Fruit fly (Drosophila melanogaster) whole organism, embryonic: Measurements from ENCODE around the gene CG18577.

Experiments
- B-H1 ChIP-seq: fragments of 200-800 bp; sonication (Bioruptor generic); IDR thresholded peaks from 3 replicates; pipeline ENCODE4 v1.3.6; 2022; ENCODE audit warnings: missing biosample characterization, missing genetic modification characterization
- BEAF-32 ChIP-seq: fragments of 200-800 bp; sonication (Bioruptor generic); optimal IDR thresholded peaks from 3 replicates; lab custom pipeline; 2017; ENCODE audit warnings: missing biosample characterization, missing genetic modification characterization, mild to moderate bottlenecking, moderate library complexity, missing genetic modification reagents
- Bdp1 ChIP-seq: fragments of 200-800 bp; sonication (Bioruptor generic); optimal IDR thresholded peaks from 3 replicates; lab custom pipeline; 2016; ENCODE audit warnings: missing biosample characterization, missing genetic modification characterization
- CG10543 ChIP-seq: fragments of 200-800 bp; sonication (Bioruptor generic); optimal IDR thresholded peaks from 3 replicates; lab custom pipeline; 2017; ENCODE audit warnings: missing biosample characterization, mild to moderate bottlenecking, missing genetic modification characterization, moderate library complexity
- CG11560 ChIP-seq: fragments of 200-800 bp; sonication (Bioruptor generic); IDR thresholded peaks from 3 replicates; pipeline ENCODE4 v1.3.6; 2022; ENCODE audit warnings: missing biosample characterization, missing genetic modification characterization
- CG12071 ChIP-seq: fragments of 200-800 bp; sonication (Bioruptor generic); optimal IDR thresholded peaks from 3 replicates; lab custom pipeline; 2018; ENCODE audit warnings: missing biosample characterization, mild to moderate bottlenecking, missing genetic modification characterization
- CG13894 ChIP-seq: fragments of 200-800 bp; sonication (Bioruptor generic); optimal IDR thresholded peaks from 3 replicates; lab custom pipeline; 2018; ENCODE audit warnings: missing biosample characterization, mild to moderate bottlenecking, missing genetic modification characterization, moderate library complexity
- CG14710 ChIP-seq: fragments of 200-800 bp; sonication (Bioruptor generic); optimal IDR thresholded peaks from 3 replicates; lab custom pipeline; 2019; ENCODE audit warnings: missing biosample characterization, mild to moderate bottlenecking, missing genetic modification characterization, moderate library complexity
- CG15011 ChIP-seq: fragments of 200-800 bp; sonication (Bioruptor generic); optimal IDR thresholded peaks from 3 replicates; lab custom pipeline; 2018; ENCODE audit warnings: missing biosample characterization, mild to moderate bottlenecking, missing genetic modification characterization
- CG1529 ChIP-seq: fragments of 200-800 bp; sonication (Bioruptor generic); optimal IDR thresholded peaks from 3 replicates; lab custom pipeline; 2018; ENCODE audit warnings: missing biosample characterization, missing genetic modification characterization
- CG17385 ChIP-seq: fragments of 200-800 bp; sonication (Bioruptor generic); optimal IDR thresholded peaks from 3 replicates; lab custom pipeline; 2018; ENCODE audit warnings: missing biosample characterization, mild to moderate bottlenecking, missing genetic modification characterization
- CG18599 ChIP-seq: fragments of 200-800 bp; sonication (Bioruptor generic); optimal IDR thresholded peaks from 3 replicates; lab custom pipeline; 2017; ENCODE audit warnings: missing biosample characterization, missing genetic modification characterization, mild to moderate bottlenecking, moderate library complexity, missing genetic modification reagents
- CG2120 ChIP-seq: fragments of 200-800 bp; sonication (Bioruptor generic); optimal IDR thresholded peaks from 3 replicates; lab custom pipeline; 2016; ENCODE audit warnings: missing biosample characterization, missing genetic modification characterization
- CG2712 ChIP-seq: fragments of 200-800 bp; optimal IDR thresholded peaks from 3 replicates; lab custom pipeline; 2019; ENCODE audit warnings: missing biosample characterization, mild to moderate bottlenecking, missing genetic modification characterization, moderate library complexity
- CG31365 ChIP-seq: fragments of 200-800 bp; sonication (Bioruptor generic); optimal IDR thresholded peaks from 2 replicates; lab custom pipeline; 2018; ENCODE audit warnings: missing biosample characterization, mild to moderate bottlenecking, missing genetic modification characterization
- CG32532 ChIP-seq: fragments of 200-800 bp; sonication (Bioruptor generic); IDR thresholded peaks from 2 replicates; pipeline ENCODE4 v1.3.6; 2022; ENCODE audit warnings: missing biosample characterization, missing genetic modification characterization
- CG6791 ChIP-seq: fragments of 200-800 bp; sonication (Bioruptor generic); IDR thresholded peaks from 3 replicates; pipeline ENCODE4 v1.3.6; 2022; ENCODE audit warnings: missing biosample characterization, missing genetic modification characterization; ENCODE audit not compliant: partially characterized antibody
- CG8089 ChIP-seq: fragments of 200-800 bp; sonication (Bioruptor generic); optimal IDR thresholded peaks from 3 replicates; lab custom pipeline; 2016; ENCODE audit warnings: missing biosample characterization, missing genetic modification characterization
- CG8388 ChIP-seq: fragments of 200-800 bp; sonication (Bioruptor generic); optimal IDR thresholded peaks from 2 replicates; lab custom pipeline; 2019; ENCODE audit warnings: missing biosample characterization, mild to moderate bottlenecking, missing genetic modification characterization, moderate library complexity
- CG8944 ChIP-seq: fragments of 200-800 bp; sonication (Bioruptor generic); optimal IDR thresholded peaks from 3 replicates; lab custom pipeline; 2016; ENCODE audit warnings: missing biosample characterization, missing genetic modification characterization
- CG9609 ChIP-seq: fragments of 200-800 bp; sonication (Bioruptor generic); optimal IDR thresholded peaks from 3 replicates; lab custom pipeline; 2016; ENCODE audit warnings: missing biosample characterization, missing genetic modification characterization
- Dll ChIP-seq: fragments of 200-800 bp; sonication (Bioruptor generic); IDR thresholded peaks from 4 replicates; pipeline ENCODE4 v1.3.6; 2022; ENCODE audit warnings: missing biosample characterization, missing genetic modification characterization; ENCODE audit not compliant: partially characterized antibody
- Drgx ChIP-seq: fragments of 200-800 bp; sonication (Bioruptor generic); IDR thresholded peaks from 2 replicates; pipeline ENCODE4 v1.3.6; 2022; ENCODE audit warnings: missing biosample characterization, missing genetic modification characterization
- Ets65A ChIP-seq: fragments of 200-800 bp; sonication (Bioruptor generic); peaks from one replicate; lab custom pipeline; 2016; ENCODE audit warnings: missing biosample characterization, missing genetic modification characterization
- Lhr ChIP-seq: fragments of 200-800 bp; sonication (Bioruptor generic); optimal IDR thresholded peaks from 3 replicates; lab custom pipeline; 2017; ENCODE audit warnings: mild to moderate bottlenecking, missing biosample characterization, missing genetic modification reagents, missing genetic modification characterization
- Med ChIP-seq: fragments of 200-800 bp; sonication (Bioruptor generic); peaks from one replicate; lab custom pipeline; 2016; ENCODE audit warnings: missing biosample characterization, missing genetic modification characterization, mild to moderate bottlenecking, inconsistent platforms, moderate library complexity
- NC2β ChIP-seq: fragments of 200-800 bp; sonication (Bioruptor generic); optimal IDR thresholded peaks from 2 replicates; lab custom pipeline; 2016; ENCODE audit warnings: missing biosample characterization, missing genetic modification characterization
- Sry-δ ChIP-seq: fragments of 200-800 bp; sonication (Bioruptor generic); optimal IDR thresholded peaks from 2 replicates; lab custom pipeline; 2016; ENCODE audit warnings: missing biosample characterization, missing genetic modification characterization
- ac ChIP-seq: fragments of 200-800 bp; sonication (Bioruptor generic); optimal IDR thresholded peaks from 3 replicates; lab custom pipeline; 2017; ENCODE audit warnings: missing biosample characterization, mild to moderate bottlenecking, missing genetic modification characterization
- br ChIP-seq: fragments of >200 bp; optimal IDR thresholded peaks from 2 replicates; lab custom pipeline; 2017
- chinmo ChIP-seq: fragments of 200-800 bp; sonication (Bioruptor generic); IDR thresholded peaks from 4 replicates; pipeline ENCODE4 v1.3.6; 2022; ENCODE audit warnings: missing biosample characterization, missing genetic modification characterization; ENCODE audit not compliant: partially characterized antibody
- crol ChIP-seq: fragments of 200-800 bp; sonication (Bioruptor generic); IDR thresholded peaks from 2 replicates; pipeline ENCODE4 v1.3.6; 2022; ENCODE audit warnings: missing biosample characterization, missing genetic modification characterization
- crp ChIP-seq, 2 experiments: fragments of 200-800 bp; sonication (Bioruptor generic); optimal IDR thresholded peaks; 2 replicates in 1 of 2; 3 replicates in 1 of 2; lab custom pipeline; 2017; ENCODE audit warnings: missing biosample characterization in 2 of 2, missing genetic modification characterization in 2 of 2, mild to moderate bottlenecking in 1 of 2, moderate library complexity in 1 of 2
- da ChIP-seq: fragments of 200-800 bp; sonication (Bioruptor generic); optimal IDR thresholded peaks from 2 replicates; lab custom pipeline; 2016; ENCODE audit warnings: missing biosample characterization, missing genetic modification characterization
- dmrt11E ChIP-seq: fragments of 200-800 bp; sonication (Bioruptor generic); optimal IDR thresholded peaks from 3 replicates; lab custom pipeline; 2018; ENCODE audit warnings: missing biosample characterization, mild to moderate bottlenecking, missing genetic modification characterization, moderate library complexity
- dpn ChIP-seq, 2 experiments: fragments of 200-800 bp; sonication (Bioruptor generic); optimal IDR thresholded peaks; 3 replicates each; lab custom pipeline; 2016; ENCODE audit warnings: missing biosample characterization in 2 of 2, missing genetic modification characterization in 2 of 2
- h ChIP-seq: fragments of >200 bp; optimal IDR thresholded peaks from 2 replicates; lab custom pipeline; 2017
- ind ChIP-seq: fragments of 200-800 bp; sonication (Bioruptor generic); optimal IDR thresholded peaks from 3 replicates; lab custom pipeline; 2016; ENCODE audit warnings: missing biosample characterization, missing genetic modification characterization
- inv ChIP-seq: fragments of 200-800 bp; sonication (Bioruptor generic); IDR thresholded peaks from 2 replicates; pipeline ENCODE4 v1.3.6; 2022; ENCODE audit warnings: missing biosample characterization, missing genetic modification characterization; ENCODE audit not compliant: partially characterized antibody
- jumu ChIP-seq: fragments of 200-800 bp; sonication (Bioruptor generic); optimal IDR thresholded peaks from 3 replicates; lab custom pipeline; 2016; ENCODE audit warnings: missing biosample characterization, missing genetic modification characterization
- knrl ChIP-seq: fragments of 200-800 bp; sonication (Bioruptor generic); IDR thresholded peaks from 3 replicates; pipeline ENCODE4 v1.3.6; 2022; ENCODE audit warnings: missing biosample characterization, missing genetic modification characterization; ENCODE audit not compliant: partially characterized antibody
- nerfin-1 ChIP-seq: fragments of 200-800 bp; sonication (Bioruptor generic); optimal IDR thresholded peaks from 3 replicates; lab custom pipeline; 2019; ENCODE audit warnings: missing biosample characterization, mild to moderate bottlenecking, missing genetic modification characterization, moderate library complexity
- nerfin-2 ChIP-seq: fragments of 200-800 bp; sonication (Bioruptor generic); IDR thresholded peaks from 2 replicates; pipeline ENCODE4 v1.3.6; 2022; ENCODE audit warnings: missing biosample characterization, missing genetic modification characterization; ENCODE audit not compliant: partially characterized antibody
- odd ChIP-seq: fragments of 200-800 bp; sonication (Bioruptor generic); optimal IDR thresholded peaks from 2 replicates; lab custom pipeline; 2017; ENCODE audit warnings: missing biosample characterization, mild to moderate bottlenecking, missing genetic modification characterization
- pfk ChIP-seq: fragments of 200-800 bp; sonication (Bioruptor generic); optimal IDR thresholded peaks from 2 replicates; lab custom pipeline; 2018; ENCODE audit warnings: missing biosample characterization, mild to moderate bottlenecking, missing genetic modification characterization, moderate library complexity
- psq ChIP-seq: fragments of 200-800 bp; sonication (Bioruptor generic); optimal IDR thresholded peaks from 2 replicates; lab custom pipeline; 2017; ENCODE audit warnings: missing biosample characterization, missing genetic modification characterization
- pum ChIP-seq: fragments of 200-800 bp; sonication (Bioruptor generic); optimal IDR thresholded peaks from 2 replicates; lab custom pipeline; 2016; ENCODE audit warnings: missing biosample characterization, missing genetic modification characterization
- row ChIP-seq: fragments of 200-800 bp; sonication (Bioruptor generic); IDR thresholded peaks from 3 replicates; pipeline ENCODE4 v1.3.6; 2022; ENCODE audit warnings: missing biosample characterization, missing genetic modification characterization
- tgo ChIP-seq: fragments of 200-800 bp; sonication (Bioruptor generic); IDR thresholded peaks from 3 replicates; pipeline ENCODE4 v1.3.6; 2022; ENCODE audit warnings: missing biosample characterization, missing genetic modification characterization
- unc-4 ChIP-seq: fragments of 200-800 bp; sonication (Bioruptor generic); IDR thresholded peaks from 2 replicates; pipeline ENCODE4 v1.3.6; 2022; ENCODE audit warnings: missing biosample characterization, missing genetic modification characterization; ENCODE audit not compliant: partially characterized antibody
- zfh2 ChIP-seq: fragments of 200-800 bp; sonication (Bioruptor generic); optimal IDR thresholded peaks from 2 replicates; lab custom pipeline; 2016; ENCODE audit warnings: missing biosample characterization, missing genetic modification characterization

Gene CG18577

dm6 chr3R:11236041-11236440 lies 40.1 kb downstream of the CG18577 start, which contains the start of gene CG31441 (continued):
- TF ChIP-seq CG9609 (GFP tag; lab: Kevin White, UChicago) = no peak
- no peak for TF ChIP-seq nerfin-1 (tag; lab: Kevin White, UChicago)
- TF ChIP-seq CG14710 (tag; lab: Kevin White, UChicago) = peak; percentile 99
- no peak for TF ChIP-seq CG8388 (GFP tag; lab: Kevin White, UChicago)
- TF ChIP-seq NC2β = no peak
- 0 out of 3 replicates have a peak, but pooled peaks have one; percentile 12 for TF ChIP-seq row (GFP tag; lab: Robert Waterston, UW)
- TF ChIP-seq CG2712 (tag; lab: Kevin White, UChicago) = peak; percentile 3
- TF ChIP-seq dmrt11E = no peak
- peak; percentile 65 for TF ChIP-seq BEAF-32 (GFP tag; lab: Kevin White, UChicago)
- no peak for TF ChIP-seq CG1529 (GFP tag; lab: Kevin White, UChicago)
- no peak for TF ChIP-seq da (GFP tag; lab: Kevin White, UChicago)
- no peak for TF ChIP-seq Bdp1
- peak; percentile 66; the same call in 2 of the 4 replicates for TF ChIP-seq Dll (GFP tag; lab: Robert Waterston, UW)
- TF ChIP-seq CG13894 (tag; lab: Kevin White, UChicago) = no peak
- TF ChIP-seq jumu (GFP tag; lab: Kevin White, UChicago) = no peak
- TF ChIP-seq odd = no peak
- no peak for TF ChIP-seq CG18599
- no peak for TF ChIP-seq tgo (GFP tag; lab: Robert Waterston, UW)
- TF ChIP-seq zfh2 = no peak
- peak; percentile 32 for TF ChIP-seq Med (GFP tag; lab: Kevin White, UChicago)
- TF ChIP-seq pfk (GFP tag; lab: Kevin White, UChicago) = peak; percentile 19
- TF ChIP-seq knrl (GFP tag; lab: Robert Waterston, UW) = peak; percentile 38; the same call in 1 of the 3 replicates
- peak; percentile 6 for TF ChIP-seq Lhr (GFP tag; lab: Kevin White, UChicago)
- no peak for TF ChIP-seq br
- no peak for TF ChIP-seq CG6791 (GFP tag; lab: Robert Waterston, UW)
- TF ChIP-seq Ets65A (GFP tag; lab: Kevin White, UChicago) = peak; percentile 56
- no peak for TF ChIP-seq ind (GFP tag; lab: Kevin White, UChicago)
- TF ChIP-seq pum (GFP tag; lab: Kevin White, UChicago) = no peak
- no peak for TF ChIP-seq CG32532 (GFP tag; lab: Robert Waterston, UW)
- no peak for TF ChIP-seq ac
- TF ChIP-seq h = no peak
- TF ChIP-seq CG2120 (GFP tag; lab: Kevin White, UChicago) = no peak
- TF ChIP-seq CG8089 (GFP tag; lab: Kevin White, UChicago) = no peak
- TF ChIP-seq B-H1 (GFP tag; lab: Robert Waterston, UW) = no peak
- TF ChIP-seq crol = no peak
- TF ChIP-seq Sry-δ (GFP tag; lab: Kevin White, UChicago) = no peak
- TF ChIP-seq CG17385 (GFP tag; lab: Kevin White, UChicago) = peak; percentile 52
- peak; percentile 58 to 92 for TF ChIP-seq crp (GFP tag; optimal IDR thresholded peaks at IDR 0.05; lab: Kevin White, UChicago)
- TF ChIP-seq inv (GFP tag; lab: Robert Waterston, UW) = no peak
- TF ChIP-seq CG15011 (GFP tag; lab: Kevin White, UChicago) = no peak
- peak; percentile 56; the same call in 1 of the 2 replicates for TF ChIP-seq unc-4
- no peak for TF ChIP-seq nerfin-2 (GFP tag; lab: Robert Waterston, UW)
- no peak for TF ChIP-seq psq (GFP tag; lab: Kevin White, UChicago)
- TF ChIP-seq chinmo (GFP tag; lab: Robert Waterston, UW) = 0 out of 4 replicates have a peak, but pooled peaks have one; percentile 62
- no peak for TF ChIP-seq CG12071 (GFP tag; lab: Kevin White, UChicago)
- TF ChIP-seq CG31365 (tag; lab: Kevin White, UChicago) = no peak
- TF ChIP-seq CG8944 (GFP tag; lab: Kevin White, UChicago) = no peak
- TF ChIP-seq dpn (GFP tag; optimal IDR thresholded peaks at IDR 0.05; lab: Kevin White, UChicago) = no peak
- no peak for TF ChIP-seq Drgx (GFP tag; lab: Robert Waterston, UW)
- TF ChIP-seq CG11560 (tag; lab: Robert Waterston, UW) = no peak
- TF ChIP-seq CG10543 (GFP tag; lab: Kevin White, UChicago) = no peak
